Fruit fly (Drosophila melanogaster) whole organism, prepupa: ENCODE data around the gene Osi10a.

Experiments used
- CG10669 ChIP-seq: fragments of 200-800 bp; sonication (Bioruptor generic); optimal IDR thresholded peaks from 3 replicates; lab custom pipeline; 2018; ENCODE audit warnings: missing biosample characterization, mild to moderate bottlenecking, missing genetic modification characterization, moderate library complexity
- CG3032 ChIP-seq: fragments of 200-800 bp; optimal IDR thresholded peaks from 2 replicates; lab custom pipeline; 2019; ENCODE audit warnings: missing biosample characterization, mild to moderate bottlenecking, missing genetic modification characterization, moderate library complexity
- CG6163 ChIP-seq: fragments of 200-800 bp; sonication (Bioruptor generic); IDR thresholded peaks from 3 replicates; pipeline ENCODE4 v1.3.6; 2022; ENCODE audit warnings: missing biosample characterization, missing genetic modification characterization
- CG8119 ChIP-seq: fragments of 200-800 bp; sonication (Bioruptor generic); IDR thresholded peaks from 3 replicates; pipeline ENCODE4 v1.3.6; 2022; ENCODE audit warnings: missing biosample characterization, missing genetic modification characterization
- CG9139 ChIP-seq: fragments of 200-800 bp; sonication (Bioruptor generic); optimal IDR thresholded peaks from 3 replicates; lab custom pipeline; 2017; ENCODE audit warnings: missing biosample characterization, mild to moderate bottlenecking, missing genetic modification characterization
- Eip75B ChIP-seq: fragments of 200-800 bp; sonication (Bioruptor generic); optimal IDR thresholded peaks from 3 replicates; lab custom pipeline; 2016; ENCODE audit warnings: missing biosample characterization, missing genetic modification characterization
- Eip78C ChIP-seq: fragments of 200-800 bp; sonication (Bioruptor generic); peaks from one replicate; lab custom pipeline; 2016; ENCODE audit warnings: missing biosample characterization, missing genetic modification characterization
- Gug ChIP-seq: fragments of 200-800 bp; sonication (Bioruptor generic); IDR thresholded peaks from 2 replicates; pipeline ENCODE4 v1.3.6; 2022; ENCODE audit warnings: missing biosample characterization, missing genetic modification characterization
- Lpt ChIP-seq: fragments of 200-800 bp; sonication (Bioruptor generic); optimal IDR thresholded peaks from 3 replicates; lab custom pipeline; 2016; ENCODE audit warnings: missing biosample characterization, missing genetic modification characterization
- Sox14 ChIP-seq: fragments of 200-800 bp; sonication (Bioruptor generic); optimal IDR thresholded peaks from 3 replicates; lab custom pipeline; 2016; ENCODE audit warnings: missing biosample characterization, missing genetic modification characterization
- dsx ChIP-seq: fragments of 200-800 bp; optimal IDR thresholded peaks from 3 replicates; lab custom pipeline; 2019; ENCODE audit warnings: missing biosample characterization, mild to moderate bottlenecking, missing genetic modification characterization, moderate library complexity; ENCODE audit not compliant: poor library complexity, severe bottlenecking

- TF ChIP-seq Gug (GFP tag; lab: Robert Waterston, UW) (no peak), Eip75B (GFP tag; lab: Kevin White, UChicago) (no peak), CG6163 (GFP tag; lab: Robert Waterston, UW) (no peak), Lpt (GFP tag; lab: Kevin White, UChicago) (no peak), Sox14 (GFP tag; lab: Kevin White, UChicago) (no peak), CG8119 (GFP tag; lab: Robert Waterston, UW) (no peak), CG10669 (GFP tag; lab: Kevin White, UChicago) (no peak), dsx (no peak), CG9139 (GFP tag; lab: Kevin White, UChicago) (no peak), Eip78C (GFP tag; lab: Kevin White, UChicago) (peak; percentile 9), CG3032 (no peak)
Observed at dm6 chr3R:6226156-6226555, 37.6 kb upstream of the Osi10a start.
